Worm (Caenorhabditis elegans): ENCODE data around the gene F49C12.9.
"Not testable (repeated sequence)": the region's sequence is repeated elsewhere in the genome, so short reads cannot be mapped to it uniquely, and the experiment has no call there.

Gene F49C12.9

DNA sequence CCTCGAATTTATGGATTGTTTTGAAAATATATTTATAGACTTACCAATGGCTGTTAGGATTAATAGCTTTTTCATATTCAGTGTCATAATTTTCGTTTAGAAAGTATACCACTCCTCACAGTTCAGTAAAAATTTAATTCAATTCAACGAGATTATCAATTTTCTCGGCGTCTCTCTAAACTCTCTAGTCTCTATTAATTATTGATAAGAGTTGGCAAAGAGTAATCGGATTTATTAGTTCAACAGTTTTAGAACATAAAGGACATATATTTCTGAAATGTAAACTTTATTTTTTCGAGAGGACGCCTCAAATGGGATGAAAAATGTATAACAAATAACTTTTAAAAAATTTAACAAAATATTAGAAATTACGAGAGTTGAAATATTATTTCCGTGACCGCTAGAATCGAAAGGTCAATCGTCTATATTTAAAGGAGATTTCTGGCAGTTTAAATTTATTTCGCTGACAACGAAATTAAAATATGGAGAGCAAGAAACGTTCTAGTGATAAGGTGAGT lies 8.0 kb upstream of the F49C12.9 start, which contains the start of the genes nspg-11 and F49C12.15:
nspg-11 (minus strand) TSS at position 101 of the 518 bp plus-strand sequence.
F49C12.15 (plus strand) TSS at position 468 of the 518 bp plus-strand sequence.
- no peak for TF ChIP-seq cog-1 (tag; optimal IDR thresholded peaks at IDR 0.05)

DNA sequence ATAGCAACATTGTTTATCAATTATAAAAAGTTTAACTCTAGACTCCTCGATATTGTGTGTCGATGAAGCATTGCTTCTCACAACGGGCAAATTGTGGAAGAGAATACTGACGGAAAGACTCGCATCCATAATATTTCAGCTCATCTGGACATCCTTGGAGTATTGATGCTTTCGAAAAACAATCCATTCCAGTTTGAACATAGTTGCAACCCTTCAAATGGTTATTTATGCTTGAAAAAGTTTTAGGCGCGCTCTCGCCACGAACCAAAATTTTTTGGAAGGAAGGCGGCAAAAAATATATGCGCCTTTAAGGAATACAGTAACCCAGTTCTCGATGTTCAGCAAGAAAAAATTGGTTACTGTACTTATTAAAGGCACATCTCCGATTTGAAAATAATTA lies 6.5 kb upstream of the F49C12.9 start:
- TF ChIP-seq med-1 (GFP tag; optimal IDR thresholded peaks at IDR 0.05; ENCODE audit: insufficient read depth) (no peak), tab-1 (GFP tag; IDR thresholded peaks at IDR 0.05) (no peak), klf-2 (GFP tag; conservative IDR thresholded peaks at IDR 0.05) (no peak), ztf-23 (GFP tag; IDR thresholded peaks at IDR 0.05) (no peak), T22C8.4 (GFP tag; IDR thresholded peaks at IDR 0.05) (no peak), cog-1 (tag; optimal IDR thresholded peaks at IDR 0.05) (no peak), ztf-29 (GFP tag; IDR thresholded peaks at IDR 0.05) (no peak), ref-1 (GFP tag; conservative IDR thresholded peaks at IDR 0.05) (no peak), flt-1 (GFP tag; IDR thresholded peaks at IDR 0.05) (no peak)

DNA sequence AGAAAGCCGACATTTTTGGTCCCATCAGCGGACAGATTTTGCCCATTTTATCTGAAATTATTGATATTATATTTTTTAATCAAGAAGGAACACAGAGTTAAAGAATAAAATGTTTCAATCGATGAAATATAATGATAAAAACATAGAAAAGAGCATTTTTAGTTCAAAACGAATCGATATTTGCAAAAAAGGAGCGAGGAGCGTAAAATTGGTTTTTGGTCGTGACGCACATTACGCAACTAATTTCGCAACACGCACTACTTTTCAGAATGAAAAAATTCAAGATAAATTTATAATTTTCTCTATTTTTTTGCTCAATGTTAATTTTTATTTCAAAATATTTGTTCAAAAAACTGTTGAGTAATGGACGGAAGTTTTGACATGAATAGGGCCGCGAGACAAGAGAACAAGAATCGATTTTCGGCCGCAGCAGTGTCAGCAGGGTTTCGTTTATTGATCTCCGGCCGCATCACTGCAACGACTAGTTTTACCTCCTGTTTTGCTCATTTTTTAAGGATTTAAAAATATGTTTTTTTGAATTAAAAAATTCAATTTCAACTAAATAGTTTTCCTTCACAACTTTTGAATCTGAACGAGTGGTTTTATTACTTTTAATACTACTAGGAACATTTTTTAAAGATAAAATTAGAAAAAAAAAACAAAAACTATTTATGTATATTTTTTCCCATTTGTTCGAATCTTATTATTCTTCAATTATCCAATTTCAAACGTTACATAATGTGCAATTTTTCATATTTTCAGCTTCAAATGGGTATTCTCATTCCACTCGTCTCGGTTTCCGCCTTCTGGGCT lies 5.2 kb upstream of the F49C12.9 start, which contains the start of the genes F49C12.12 and vha-17:
F49C12.12 (minus strand) TSS at position 51 of the 813 bp plus-strand sequence.
vha-17 (plus strand) TSS at position 763 of the 813 bp plus-strand sequence.
- no peak for TF ChIP-seq cog-1 (tag; optimal IDR thresholded peaks at IDR 0.05)
- no peak for TF ChIP-seq med-1 (GFP tag; optimal IDR thresholded peaks at IDR 0.05; ENCODE audit: insufficient read depth)
- 0 out of 2 replicates have a peak, but pooled peaks have one; percentile 46 for TF ChIP-seq T22C8.4 (GFP tag; IDR thresholded peaks at IDR 0.05)
- TF ChIP-seq flt-1 (GFP tag; IDR thresholded peaks at IDR 0.05), result no peak
- no peak for TF ChIP-seq klf-2 (GFP tag; conservative IDR thresholded peaks at IDR 0.05)

DNA sequence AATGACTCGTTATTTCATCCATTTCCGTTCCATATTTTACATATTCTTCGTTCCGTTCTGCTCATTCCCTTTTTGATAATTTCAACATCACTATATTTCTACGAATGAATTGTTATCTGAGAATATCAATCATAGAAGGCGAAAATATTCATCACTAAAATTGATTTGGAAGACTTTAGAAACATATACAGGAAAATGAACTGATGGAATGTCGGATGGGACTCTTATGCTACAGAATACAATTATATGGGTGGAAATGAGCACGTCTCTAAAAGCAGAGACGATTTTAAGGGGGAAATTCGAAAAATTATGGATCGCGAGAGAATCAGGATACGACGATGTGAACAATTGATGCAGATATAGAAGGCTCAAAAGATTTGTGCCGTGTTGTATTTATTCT lies 4.0 kb upstream of the F49C12.9 start:
- no peak for TF ChIP-seq tab-1 (GFP tag; IDR thresholded peaks at IDR 0.05)
- no peak for TF ChIP-seq flt-1 (GFP tag; IDR thresholded peaks at IDR 0.05)

DNA sequence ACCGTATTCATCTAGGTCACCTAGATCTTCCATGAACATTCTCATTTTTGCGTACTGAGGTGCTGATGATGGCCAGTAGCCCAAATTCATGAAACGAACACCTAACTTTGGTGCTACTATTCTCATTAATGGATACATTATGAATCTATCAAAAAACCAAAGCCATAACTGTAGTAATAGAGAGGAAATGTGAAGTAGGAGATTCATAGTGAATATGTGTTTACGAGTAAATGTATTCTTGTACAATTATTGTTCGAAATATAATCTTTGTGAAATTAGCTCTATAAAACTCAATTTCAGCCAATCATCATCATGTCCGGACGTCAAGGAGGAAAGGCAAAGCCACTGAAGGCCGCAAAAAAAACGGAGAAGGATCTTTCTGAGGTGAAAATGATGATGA lies 3.1 kb upstream of the F49C12.9 start, which contains the start of the genes F49C12.11 and nemt-1:
F49C12.11 (plus strand) TSS at position 301 of the 400 bp plus-strand sequence.
nemt-1 (minus strand) TSS at position 360 of the 400 bp plus-strand sequence.
- TF ChIP-seq ztf-29 (GFP tag; IDR thresholded peaks at IDR 0.05) (no peak), ref-1 (GFP tag; conservative IDR thresholded peaks at IDR 0.05) (no peak), tab-1 (GFP tag; IDR thresholded peaks at IDR 0.05) (no peak), klf-2 (GFP tag; conservative IDR thresholded peaks at IDR 0.05) (no peak), cog-1 (tag; optimal IDR thresholded peaks at IDR 0.05) (no peak), T22C8.4 (GFP tag; IDR thresholded peaks at IDR 0.05) (no peak), med-1 (GFP tag; optimal IDR thresholded peaks at IDR 0.05; ENCODE audit: insufficient read depth) (no peak), ztf-23 (GFP tag; IDR thresholded peaks at IDR 0.05) (no peak), flt-1 (GFP tag; IDR thresholded peaks at IDR 0.05) (no peak)

DNA sequence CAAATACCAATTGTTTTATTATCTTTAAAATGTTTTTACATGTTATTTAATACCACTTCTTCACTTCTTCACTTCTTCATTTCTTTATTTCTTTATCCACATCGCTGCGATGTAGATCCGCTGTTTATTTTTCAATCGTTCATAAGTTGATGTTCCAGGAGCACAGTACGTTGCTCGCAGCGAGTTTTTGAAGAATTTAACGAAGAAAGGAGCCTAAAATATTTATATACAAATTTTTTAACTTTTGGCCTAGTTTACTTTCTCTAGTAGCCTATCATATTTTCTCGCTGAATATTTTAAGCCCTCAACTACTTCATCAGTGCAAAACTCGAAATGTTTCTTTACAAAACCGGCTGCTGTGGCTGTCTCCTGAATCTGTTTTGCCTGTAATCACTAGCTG lies 2.1 kb upstream of the F49C12.9 start:
- TF ChIP-seq klf-2 (GFP tag; conservative IDR thresholded peaks at IDR 0.05) (no peak), flt-1 (GFP tag; IDR thresholded peaks at IDR 0.05) (no peak), cog-1 (tag; optimal IDR thresholded peaks at IDR 0.05) (no peak), med-1 (GFP tag; optimal IDR thresholded peaks at IDR 0.05; ENCODE audit: insufficient read depth) (no peak), T22C8.4 (GFP tag; IDR thresholded peaks at IDR 0.05) (no peak), ztf-29 (GFP tag; IDR thresholded peaks at IDR 0.05) (no peak), ztf-23 (GFP tag; IDR thresholded peaks at IDR 0.05) (no peak), ref-1 (GFP tag; conservative IDR thresholded peaks at IDR 0.05) (no peak)

DNA sequence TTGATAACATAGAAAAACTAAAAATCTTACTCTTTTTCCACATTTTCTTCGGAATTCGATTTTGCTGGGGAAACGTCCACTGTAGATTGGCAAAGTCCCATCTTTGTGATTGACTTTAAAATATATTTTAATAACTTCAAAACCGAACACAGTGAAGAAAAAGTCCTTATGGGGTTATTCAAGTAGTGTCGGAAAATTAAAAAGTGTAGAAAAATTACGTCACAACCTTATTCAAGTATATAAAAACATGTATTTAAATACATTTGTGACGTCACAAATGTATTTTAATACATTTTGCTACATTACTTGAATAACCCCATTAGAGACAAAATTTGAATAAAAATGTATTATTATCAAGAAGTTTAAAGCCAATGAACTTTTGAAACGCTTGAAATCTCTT lies 3.2 kb downstream of the F49C12.9 start, which contains the start of gene F49C12.7:
F49C12.7 (minus strand) TSS at position 101 of the 400 bp plus-strand sequence.
- TF ChIP-seq T22C8.4 (GFP tag; IDR thresholded peaks at IDR 0.05); ztf-23 (GFP tag; IDR thresholded peaks at IDR 0.05); med-1 (GFP tag; optimal IDR thresholded peaks at IDR 0.05; ENCODE audit: insufficient read depth): not testable (repeated sequence)

DNA sequence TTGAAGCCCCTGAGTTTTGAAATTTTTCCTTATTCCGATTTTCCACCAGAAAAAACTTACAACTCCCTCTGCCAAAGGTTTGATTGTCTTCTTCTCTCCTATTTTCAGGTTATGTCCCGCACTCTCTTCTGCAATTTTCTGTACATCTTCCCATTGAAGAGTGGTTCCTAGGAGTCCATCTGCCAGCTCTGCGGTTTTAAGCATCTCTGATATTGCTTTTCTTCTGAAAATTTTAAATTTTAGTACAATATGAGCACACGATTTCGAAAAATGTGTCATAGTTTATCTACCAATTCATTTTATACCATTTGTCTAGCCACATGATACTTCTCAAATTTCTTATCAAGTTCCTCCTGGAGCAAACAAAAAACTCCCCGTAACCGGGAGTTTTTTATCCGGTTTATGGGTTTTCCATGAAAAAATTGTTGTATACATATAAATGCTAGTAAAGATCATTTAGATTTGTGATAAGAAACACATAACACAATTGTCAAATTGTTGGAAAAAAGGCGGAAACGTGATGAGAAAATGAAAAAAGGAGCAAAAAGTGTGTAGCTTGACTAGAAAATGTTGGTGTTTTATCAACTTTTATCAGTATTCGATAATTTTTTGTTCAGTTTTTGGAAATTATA lies 5.0 kb downstream of the F49C12.9 start:
- TF ChIP-seq med-1 (GFP tag; optimal IDR thresholded peaks at IDR 0.05; ENCODE audit: insufficient read depth), result no peak
- TF ChIP-seq ref-1 (GFP tag; conservative IDR thresholded peaks at IDR 0.05), result no peak
- no peak for TF ChIP-seq klf-2 (GFP tag; conservative IDR thresholded peaks at IDR 0.05)
- TF ChIP-seq cog-1 (tag; optimal IDR thresholded peaks at IDR 0.05), result no peak
- no peak for TF ChIP-seq T22C8.4 (GFP tag; IDR thresholded peaks at IDR 0.05)
- no peak for TF ChIP-seq tab-1 (GFP tag; IDR thresholded peaks at IDR 0.05)
- TF ChIP-seq ztf-23 (GFP tag; IDR thresholded peaks at IDR 0.05), result no peak
- TF ChIP-seq ztf-29 (GFP tag; IDR thresholded peaks at IDR 0.05), result no peak
- TF ChIP-seq flt-1 (GFP tag; IDR thresholded peaks at IDR 0.05), result no peak

DNA sequence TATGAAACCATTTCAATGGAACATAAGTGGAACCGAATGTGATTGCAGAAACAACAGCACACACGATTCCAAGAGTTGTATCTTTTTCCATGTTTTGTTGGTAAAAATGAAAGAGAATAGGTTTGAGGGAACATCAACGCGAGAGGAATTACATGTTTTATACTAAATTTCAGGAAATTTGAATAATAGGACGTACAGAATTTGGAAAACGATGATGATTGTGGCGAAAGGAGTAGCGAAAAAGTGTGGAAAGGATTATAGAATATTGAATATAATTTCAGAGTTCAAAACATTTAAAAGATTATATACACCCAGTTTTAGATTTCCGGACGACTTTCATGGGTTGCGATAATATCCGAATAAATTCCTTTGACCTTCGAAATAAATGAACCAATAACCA lies 7.0 kb downstream of the F49C12.9 start, which contains the start of gene F49C12.6:
F49C12.6 (minus strand) TSS at position 101 of the 400 bp plus-strand sequence.
- TF ChIP-seq med-1 (GFP tag; optimal IDR thresholded peaks at IDR 0.05; ENCODE audit: insufficient read depth) (no peak), ztf-29 (GFP tag; IDR thresholded peaks at IDR 0.05) (no peak), cog-1 (tag; optimal IDR thresholded peaks at IDR 0.05) (no peak), flt-1 (GFP tag; IDR thresholded peaks at IDR 0.05) (no peak), klf-2 (GFP tag; conservative IDR thresholded peaks at IDR 0.05) (no peak), T22C8.4 (GFP tag; IDR thresholded peaks at IDR 0.05) (no peak)

DNA sequence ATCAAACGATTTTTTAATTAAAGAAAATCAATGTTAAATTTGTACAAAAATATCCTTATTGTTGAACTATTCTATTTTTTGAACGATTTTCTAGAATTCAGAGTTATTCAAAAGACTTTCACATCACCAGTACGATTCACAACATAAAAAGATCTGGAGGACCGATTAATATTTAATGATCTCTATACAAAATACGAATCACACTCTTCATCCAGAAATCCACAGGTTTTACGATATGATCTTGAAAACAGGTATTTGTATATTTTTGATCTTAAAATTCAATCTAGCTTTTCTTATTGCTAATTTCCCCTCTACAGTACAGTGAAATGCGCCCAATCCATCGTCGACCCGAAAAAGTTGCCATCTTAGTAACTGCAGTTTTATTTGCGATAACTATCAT lies 11.4 kb downstream of the F49C12.9 start, which contains the start of gene F49C12.5:
F49C12.5 (plus strand) TSS at position 301 of the 400 bp plus-strand sequence.
- TF ChIP-seq tab-1 (GFP tag; IDR thresholded peaks at IDR 0.05), result no peak
- TF ChIP-seq ztf-29 (GFP tag; IDR thresholded peaks at IDR 0.05), result no peak
- no peak for TF ChIP-seq klf-2 (GFP tag; conservative IDR thresholded peaks at IDR 0.05)
- no peak for TF ChIP-seq flt-1 (GFP tag; IDR thresholded peaks at IDR 0.05)
- no peak for TF ChIP-seq ztf-23 (GFP tag; IDR thresholded peaks at IDR 0.05)
- TF ChIP-seq T22C8.4 (GFP tag; IDR thresholded peaks at IDR 0.05), result no peak
- no peak for TF ChIP-seq cog-1 (tag; optimal IDR thresholded peaks at IDR 0.05)
- no peak for TF ChIP-seq med-1 (GFP tag; optimal IDR thresholded peaks at IDR 0.05; ENCODE audit: insufficient read depth)
- TF ChIP-seq ref-1 (GFP tag; conservative IDR thresholded peaks at IDR 0.05), result no peak
